Fruit fly (Drosophila melanogaster) whole organism, embryonic: ENCODE measurements around the gene aop.

Source experiments
- BEAF-32 ChIP-seq: fragments of 200-800 bp; sonication (Bioruptor generic); optimal IDR thresholded peaks from 3 replicates; lab custom pipeline; 2017; ENCODE audit warnings: missing biosample characterization, missing genetic modification characterization, mild to moderate bottlenecking, moderate library complexity, missing genetic modification reagents
- BtbVII ChIP-seq: fragments of 200-800 bp; sonication (Bioruptor generic); optimal IDR thresholded peaks from 3 replicates; lab custom pipeline; 2017; ENCODE audit warnings: missing biosample characterization, mild to moderate bottlenecking, missing genetic modification characterization
- CG10543 ChIP-seq: fragments of 200-800 bp; sonication (Bioruptor generic); optimal IDR thresholded peaks from 3 replicates; lab custom pipeline; 2017; ENCODE audit warnings: missing biosample characterization, mild to moderate bottlenecking, missing genetic modification characterization, moderate library complexity
- CG12071 ChIP-seq: fragments of 200-800 bp; sonication (Bioruptor generic); optimal IDR thresholded peaks from 3 replicates; lab custom pipeline; 2018; ENCODE audit warnings: missing biosample characterization, mild to moderate bottlenecking, missing genetic modification characterization
- CG13424 ChIP-seq: fragments of 200-800 bp; sonication (Bioruptor generic); optimal IDR thresholded peaks from 2 replicates; lab custom pipeline; 2019; ENCODE audit warnings: missing biosample characterization, mild to moderate bottlenecking, missing genetic modification characterization, moderate library complexity
- CG7839 ChIP-seq: fragments of 200-800 bp; sonication (Bioruptor generic); optimal IDR thresholded peaks from 3 replicates; lab custom pipeline; 2018; ENCODE audit warnings: missing biosample characterization, mild to moderate bottlenecking, missing genetic modification characterization, moderate library complexity
- Scr ChIP-seq: fragments of 200-800 bp; sonication (Bioruptor generic); IDR thresholded peaks from 2 replicates; pipeline ENCODE4 v1.3.6; 2022; ENCODE audit warnings: missing biosample characterization, missing genetic modification characterization; ENCODE audit not compliant: partially characterized antibody
- dpn ChIP-seq, 2 experiments: fragments of 200-800 bp; sonication (Bioruptor generic); optimal IDR thresholded peaks; 3 replicates each; lab custom pipeline; 2016; ENCODE audit warnings: missing biosample characterization in 2 of 2, missing genetic modification characterization in 2 of 2
- ind ChIP-seq: fragments of 200-800 bp; sonication (Bioruptor generic); optimal IDR thresholded peaks from 3 replicates; lab custom pipeline; 2016; ENCODE audit warnings: missing biosample characterization, missing genetic modification characterization
- tna ChIP-seq: fragments of 200-800 bp; sonication (Bioruptor generic); IDR thresholded peaks from 2 replicates; pipeline ENCODE4 v1.3.6; 2022; ENCODE audit warnings: missing biosample characterization, missing genetic modification characterization; ENCODE audit not compliant: partially characterized antibody

dm6 chr2L:2187411-2187810, 8.9 kb upstream of the aop start:
- TF ChIP-seq CG13424 (tag; lab: Kevin White, UChicago): no peak
- no peak for TF ChIP-seq dpn (GFP tag; optimal IDR thresholded peaks at IDR 0.05; lab: Kevin White, UChicago)
- TF ChIP-seq BEAF-32: no peak
- TF ChIP-seq CG7839 (tag; lab: Kevin White, UChicago): no peak
- TF ChIP-seq Scr (GFP tag; lab: Robert Waterston, UW): no peak
- no peak for TF ChIP-seq ind (GFP tag; lab: Kevin White, UChicago)
- TF ChIP-seq CG10543 (GFP tag; lab: Kevin White, UChicago): no peak
- TF ChIP-seq CG12071: no peak
- TF ChIP-seq tna (GFP tag; lab: Robert Waterston, UW): no peak
- TF ChIP-seq BtbVII (GFP tag; lab: Kevin White, UChicago): no peak
